Worm (Caenorhabditis elegans) whole organism, L2 larva: ENCODE data around the gene R05G6.5.

Source experiments
- ama-1 ChIP-seq: fragments of 150-350 bp; optimal IDR thresholded peaks from 2 replicates; lab custom pipeline; 2018; ENCODE audit warnings: inconsistent platforms
- egl-27 ChIP-seq: sonication (generic microtip); optimal IDR thresholded peaks from 3 replicates; lab custom pipeline; 2017; ENCODE audit warnings: missing biosample characterization, missing genetic modification reagents, missing genetic modification characterization
- lin-39 ChIP-seq: fragments of 150-350 bp; optimal IDR thresholded peaks from 2 replicates; lab custom pipeline; 2014; ENCODE audit warnings: missing biosample characterization, missing genetic modification reagents, missing genetic modification characterization
- lsy-2 ChIP-seq, 2 experiments: fragments of 150-350 bp in 1 of 2; sonication (generic microtip) in 1 of 2; optimal IDR thresholded peaks; 2 replicates each; lab custom pipeline; 2014 to 2017; ENCODE audit warnings: missing biosample characterization in 2 of 2, missing genetic modification characterization in 2 of 2
- nhr-129 ChIP-seq: fragments of 150-350 bp; optimal IDR thresholded peaks from 2 replicates; lab custom pipeline; 2014; ENCODE audit warnings: missing biosample characterization, missing genetic modification characterization
- nhr-237 ChIP-seq: fragments of 150-350 bp; optimal IDR thresholded peaks from 2 replicates; lab custom pipeline; 2014; ENCODE audit warnings: missing biosample characterization, missing genetic modification characterization
- snpc-4 ChIP-seq: fragments of 150-350 bp; optimal IDR thresholded peaks from 2 replicates; lab custom pipeline; 2014; ENCODE audit warnings: missing biosample characterization, missing genetic modification characterization
- unc-55 ChIP-seq: fragments of 150-350 bp; sonication (generic microtip); optimal IDR thresholded peaks from 3 replicates; lab custom pipeline; 2014; ENCODE audit warnings: missing biosample characterization, missing genetic modification reagents, missing genetic modification characterization
- zag-1 ChIP-seq: fragments of 150-350 bp; optimal IDR thresholded peaks from 2 replicates; lab custom pipeline; 2014; ENCODE audit warnings: missing biosample characterization, missing genetic modification characterization
- ztf-4 ChIP-seq: fragments of 150-350 bp; optimal IDR thresholded peaks from 2 replicates; lab custom pipeline; 2014; ENCODE audit warnings: missing biosample characterization, missing genetic modification characterization

DNA sequence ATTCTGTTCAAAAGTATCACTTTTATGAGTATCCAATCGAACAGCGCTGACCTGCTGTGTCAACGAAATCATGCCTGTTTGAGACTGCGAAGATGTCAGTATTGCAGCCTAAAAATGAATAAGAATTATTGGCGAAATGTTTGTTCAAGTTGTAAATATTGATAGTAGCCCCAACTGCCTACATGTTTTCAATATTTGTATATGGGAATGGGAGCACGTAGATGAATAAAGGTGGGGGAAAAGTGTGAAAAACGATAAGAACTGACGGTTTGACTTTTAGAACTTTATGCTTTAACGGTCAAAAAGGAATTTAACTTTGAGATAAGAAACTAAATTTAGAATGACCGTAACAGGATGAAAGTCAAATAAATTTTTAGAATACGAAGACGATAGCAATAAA, 12.1 kb downstream of the R05G6.5 start:
- TF ChIP-seq nhr-237 (tag; lab: Kevin White, UChicago) (no peak), lsy-2 (tag; optimal IDR thresholded peaks at IDR 0.05; lab: Kevin White, UChicago) (no peak), snpc-4 (tag; lab: Kevin White, UChicago) (no peak), lin-39 (tag; lab: Kevin White, UChicago) (no peak), ama-1 (no peak), nhr-129 (tag; lab: Kevin White, UChicago) (no peak), egl-27 (tag; lab: Kevin White, UChicago) (no peak), unc-55 (GFP tag; lab: Kevin White, UChicago) (no peak), zag-1 (tag; lab: Kevin White, UChicago) (no peak), ztf-4 (tag; lab: Kevin White, UChicago) (no peak)
